Worm (Caenorhabditis elegans): Measurements from ENCODE around the gene F54D12.9.

F54D12.9 gene

ce11 chrII:1381618-1382017 lies at the start of gene F54D12.9:
TSS of gene F54D12.9 (minus strand) at chrII:1381718.
- TF ChIP-seq nhr-129 (tag; optimal IDR thresholded peaks at IDR 0.05) (no peak), nhr-77 (tag; optimal IDR thresholded peaks at IDR 0.05) (no peak), unc-62 (GFP tag; optimal IDR thresholded peaks at IDR 0.05) (no peak), nhr-23 (tag; optimal IDR thresholded peaks at IDR 0.05) (no peak), ama-1 (optimal IDR thresholded peaks at IDR 0.05) (no peak), peb-1 (tag; optimal IDR thresholded peaks at IDR 0.05) (no peak), egl-27 (tag; optimal IDR thresholded peaks at IDR 0.05) (no peak), lin-39 (tag; optimal IDR thresholded peaks at IDR 0.05) (no peak), ZK546.5 (tag; optimal IDR thresholded peaks at IDR 0.05) (no peak), C34F6.9 (tag; optimal IDR thresholded peaks at IDR 0.05) (no peak), blmp-1 (tag; optimal IDR thresholded peaks at IDR 0.05; ENCODE audit: insufficient read depth) (no peak), sma-9 (GFP tag; optimal IDR thresholded peaks at IDR 0.05) (no peak), sma-9 (tag; optimal IDR thresholded peaks at IDR 0.05) (no peak), sma-3 (GFP tag; optimal IDR thresholded peaks at IDR 0.05) (no peak), elt-3 (tag; optimal IDR thresholded peaks at IDR 0.05) (no peak), ztf-11 (tag; optimal IDR thresholded peaks at IDR 0.05) (no peak), mbf-1 (tag; optimal IDR thresholded peaks at IDR 0.05) (no peak), crh-2 (tag; optimal IDR thresholded peaks at IDR 0.05) (no peak)

ce11 chrII:1423660-1424059 lies 42.1 kb upstream of the F54D12.9 start, which contains the start of gene Y51H7C.10:
TSS of gene Y51H7C.10 (minus strand) at chrII:1423760.
- TF ChIP-seq nhr-11 (tag; optimal IDR thresholded peaks at IDR 0.05) (no peak), mbf-1 (tag; optimal IDR thresholded peaks at IDR 0.05) (no peak), R02D3.7 (tag; optimal IDR thresholded peaks at IDR 0.05) (no peak), egl-27 (tag; optimal IDR thresholded peaks at IDR 0.05) (no peak), elt-1 (tag; optimal IDR thresholded peaks at IDR 0.05) (no peak), ceh-16 (tag; optimal IDR thresholded peaks at IDR 0.05) (no peak), fos-1 (tag; optimal IDR thresholded peaks at IDR 0.05) (no peak), nhr-23 (tag; optimal IDR thresholded peaks at IDR 0.05) (no peak), mab-5 (tag; optimal IDR thresholded peaks at IDR 0.05) (no peak), lin-13 (GFP tag; optimal IDR thresholded peaks at IDR 0.05) (no peak)

ce11 chrII:1420806-1421463 lies 39.4 kb upstream of the F54D12.9 start:
- TF ChIP-seq nhr-6 (tag; optimal IDR thresholded peaks at IDR 0.05) (no peak), nhr-11 (tag; optimal IDR thresholded peaks at IDR 0.05) (no peak), skn-1 (tag; optimal IDR thresholded peaks at IDR 0.05) (no peak), ceh-16 (tag; optimal IDR thresholded peaks at IDR 0.05) (no peak), snpc-4 (tag; optimal IDR thresholded peaks at IDR 0.05) (no peak), nhr-77 (tag; optimal IDR thresholded peaks at IDR 0.05) (no peak), alr-1 (tag; optimal IDR thresholded peaks at IDR 0.05) (no peak)

- TF ChIP-seq nhr-11 (tag; optimal IDR thresholded peaks at IDR 0.05), result no peak
These were observed 38.5 kb upstream of the F54D12.9 start for ce11 chrII:1419994-1420393.

DNA sequence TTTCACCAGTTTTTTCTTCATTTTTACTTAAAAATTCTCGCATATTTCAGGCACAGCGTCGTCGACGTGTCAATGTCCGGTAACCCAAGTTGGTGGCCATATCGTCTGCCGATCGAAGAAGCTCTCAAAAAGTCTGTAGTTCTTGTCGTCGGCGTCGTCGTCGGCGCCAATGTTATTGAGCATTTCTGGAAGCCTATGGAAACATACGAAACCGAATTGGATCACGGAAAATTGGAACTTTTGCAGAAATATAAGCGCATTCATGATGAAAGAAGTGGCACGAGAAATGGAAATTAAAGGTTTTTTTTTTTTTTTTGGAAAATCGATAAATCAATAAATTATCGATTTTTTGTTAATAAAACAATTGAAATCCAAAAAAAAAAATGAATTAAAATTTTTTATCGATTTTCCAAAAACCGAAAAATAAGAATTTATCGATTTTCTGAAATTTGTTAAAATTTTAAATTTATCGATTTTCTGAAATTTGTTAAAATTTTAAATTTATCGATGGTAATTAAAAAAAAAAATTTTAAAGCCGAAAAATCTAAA lies 30.9 kb upstream of the F54D12.9 start, which contains the start of gene alkb-1:
alkb-1 (plus strand) TSS at position 51 of the 549 bp plus-strand sequence.
- TF ChIP-seq ceh-16 (tag; optimal IDR thresholded peaks at IDR 0.05), result no peak
- TF ChIP-seq crh-2 (tag; optimal IDR thresholded peaks at IDR 0.05), result no peak
- TF ChIP-seq lin-39 (tag; optimal IDR thresholded peaks at IDR 0.05), result no peak
- TF ChIP-seq C34F6.9 (tag; optimal IDR thresholded peaks at IDR 0.05), result no peak
- no peak for TF ChIP-seq nhr-237 (tag; optimal IDR thresholded peaks at IDR 0.05)
- TF ChIP-seq sma-3 (GFP tag; optimal IDR thresholded peaks at IDR 0.05), result no peak
- TF ChIP-seq mbf-1 (tag; optimal IDR thresholded peaks at IDR 0.05), result no peak
- no peak for TF ChIP-seq sma-9 (GFP tag; optimal IDR thresholded peaks at IDR 0.05)
- no peak for TF ChIP-seq sma-9 (tag; optimal IDR thresholded peaks at IDR 0.05)
- TF ChIP-seq nhr-77 (tag; optimal IDR thresholded peaks at IDR 0.05), result no peak
- TF ChIP-seq lsy-2 (tag; optimal IDR thresholded peaks at IDR 0.05), result no peak
- no peak for TF ChIP-seq elt-1 (tag; optimal IDR thresholded peaks at IDR 0.05)
- no peak for TF ChIP-seq dmd-4 (tag; optimal IDR thresholded peaks at IDR 0.05)
- no peak for TF ChIP-seq nhr-10 (tag; optimal IDR thresholded peaks at IDR 0.05)
- TF ChIP-seq ZK546.5 (tag; optimal IDR thresholded peaks at IDR 0.05), result no peak
- TF ChIP-seq blmp-1 (tag; optimal IDR thresholded peaks at IDR 0.05; ENCODE audit: insufficient read depth), result no peak
- no peak for TF ChIP-seq aly-2 (tag; optimal IDR thresholded peaks at IDR 0.05)
- TF ChIP-seq ceh-82 (tag; optimal IDR thresholded peaks at IDR 0.05), result no peak
- no peak for TF ChIP-seq elt-3 (tag; optimal IDR thresholded peaks at IDR 0.05)
- no peak for TF ChIP-seq ama-1 (optimal IDR thresholded peaks at IDR 0.05)
- TF ChIP-seq zag-1 (tag; optimal IDR thresholded peaks at IDR 0.05), result no peak

All from whole organism, L2 larva.